Worm (Caenorhabditis elegans) whole organism, L4/young adult: Measurements from ENCODE around the gene C50A2.3.

Experiments used
- W03F9.2 ChIP-seq: fragments of 150-350 bp; optimal IDR thresholded peaks from 2 replicates; lab custom pipeline; 2014; ENCODE audit warnings: missing biosample characterization, missing genetic modification characterization
- dao-5 ChIP-seq: sonication (generic microtip); optimal IDR thresholded peaks from 2 replicates; lab custom pipeline; 2016; ENCODE audit warnings: missing genotype, missing genetic modification characterization, moderate library complexity, missing compliant biosample characterization
- him-1 ChIP-seq: sonication (generic microtip); optimal IDR thresholded peaks from 2 replicates; lab custom pipeline; 2016; ENCODE audit warnings: missing genotype, missing genetic modification reagents, missing genetic modification characterization, missing compliant biosample characterization

C50A2.3 gene

DNA sequence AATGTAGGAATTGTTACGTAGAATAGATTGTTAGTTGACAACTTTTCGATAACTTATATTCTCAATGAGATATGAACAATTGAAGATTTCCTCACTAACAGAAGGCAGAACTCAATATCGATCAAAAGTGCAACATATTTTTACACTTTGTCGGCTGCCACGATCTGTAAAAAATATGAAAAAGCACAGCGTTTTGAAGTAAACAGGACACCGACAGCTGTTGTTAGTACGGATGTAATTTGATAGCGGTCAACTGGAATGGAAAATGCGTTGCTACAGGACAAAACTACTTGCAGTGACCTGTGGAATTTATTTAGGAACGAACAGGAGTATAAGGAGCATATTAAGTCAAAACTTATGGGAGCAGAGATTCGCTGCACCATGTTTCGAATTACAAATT lies 51.8 kb downstream of the C50A2.3 start:
- no peak for TF ChIP-seq him-1 (tag; lab: Kevin White, UChicago)
- no peak for TF ChIP-seq W03F9.2 (tag; lab: Kevin White, UChicago)
- no peak for TF ChIP-seq dao-5 (tag; lab: Kevin White, UChicago)

DNA sequence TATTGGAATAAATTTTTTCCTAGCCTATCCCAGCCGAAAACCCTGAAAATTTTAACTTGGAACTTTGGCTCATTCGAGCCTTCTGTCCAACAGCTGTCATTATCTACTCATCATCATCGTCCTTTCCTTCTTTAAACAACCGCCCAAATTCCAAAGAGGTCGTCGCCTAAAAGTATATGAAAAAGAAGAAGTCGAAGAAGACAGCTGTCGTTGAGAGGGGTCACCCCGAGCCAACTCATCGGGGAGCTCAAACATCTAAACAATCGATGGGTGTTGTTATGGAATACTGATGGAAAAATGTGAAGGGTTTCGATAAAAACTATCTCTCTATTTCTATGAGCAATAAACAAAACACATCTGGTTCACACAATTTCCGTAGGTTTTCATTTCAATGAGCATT lies 52.7 kb downstream of the C50A2.3 start:
- TF ChIP-seq W03F9.2 (tag; lab: Kevin White, UChicago) (no peak), dao-5 (tag; lab: Kevin White, UChicago) (no peak), him-1 (tag; lab: Kevin White, UChicago) (no peak)

DNA sequence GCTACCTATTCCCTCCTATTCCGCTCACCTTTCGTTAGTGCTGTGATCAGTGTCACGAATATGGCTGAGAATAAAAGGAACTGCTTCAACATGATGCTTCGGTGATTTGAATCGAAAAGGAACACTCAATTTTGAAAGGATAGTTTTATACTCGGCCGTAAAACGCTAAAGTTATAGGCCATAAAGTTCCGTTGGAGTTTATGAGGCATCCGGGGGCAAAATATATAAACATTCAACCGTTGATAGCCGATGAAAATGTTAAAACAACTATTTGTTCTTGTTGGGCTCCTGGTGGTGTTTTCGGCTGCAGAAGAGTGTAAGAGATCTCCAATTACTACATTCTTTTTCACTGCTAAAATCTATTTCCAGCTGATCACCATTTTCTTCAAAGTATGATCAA lies 53.3 kb downstream of the C50A2.3 start, which contains the start of the genes C44B12.9 and C44B12.3:
C44B12.9 (minus strand) TSS at position 101 of the 400 bp plus-strand sequence.
C44B12.3 (plus strand) TSS at position 249 of the 400 bp plus-strand sequence.
- TF ChIP-seq W03F9.2 (tag; lab: Kevin White, UChicago) (no peak), him-1 (tag; lab: Kevin White, UChicago) (no peak), dao-5 (tag; lab: Kevin White, UChicago) (no peak)

DNA sequence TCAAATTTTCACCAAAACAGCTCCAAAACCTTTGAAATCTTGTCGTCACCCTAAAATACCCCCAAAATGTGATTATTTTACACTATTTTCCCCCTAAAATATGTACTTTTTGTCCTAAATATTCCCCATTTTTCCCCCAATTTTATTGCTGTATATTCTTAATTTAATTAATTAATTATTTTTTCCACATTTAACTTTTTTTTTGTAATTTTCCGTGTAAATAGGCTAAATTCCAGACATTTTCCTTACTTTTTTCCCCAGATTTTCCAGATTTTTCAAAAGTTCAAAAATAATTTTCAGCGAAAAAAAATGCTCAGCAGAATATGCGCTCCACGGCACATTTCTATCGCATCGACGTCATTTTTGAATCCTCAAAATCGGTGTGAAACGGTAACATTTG lies 60.7 kb downstream of the C50A2.3 start, which contains the start of gene cox-18:
cox-18 (plus strand) TSS at position 301 of the 400 bp plus-strand sequence.
- TF ChIP-seq W03F9.2 (tag; lab: Kevin White, UChicago) = no peak
- TF ChIP-seq him-1 (tag; lab: Kevin White, UChicago) = no peak
- TF ChIP-seq dao-5 (tag; lab: Kevin White, UChicago) = no peak

DNA sequence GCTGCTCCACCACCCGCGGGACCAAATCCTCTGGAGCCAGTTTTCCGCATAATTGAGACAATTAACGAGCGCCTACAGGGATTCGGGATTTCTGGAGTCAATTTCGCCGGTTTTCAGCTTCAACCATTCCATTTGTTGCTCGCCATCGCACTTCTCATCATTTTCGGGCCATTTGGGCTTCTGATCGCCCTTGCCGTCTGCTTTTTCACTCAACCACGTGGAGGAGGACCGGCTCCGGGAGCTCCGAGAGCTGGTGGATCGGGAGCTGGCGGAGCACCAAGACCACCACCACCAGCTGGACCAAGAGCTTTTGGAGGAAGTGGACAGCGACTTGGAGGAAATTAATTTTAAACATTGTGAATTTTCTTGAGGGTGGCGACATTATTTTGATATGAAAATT lies 61.7 kb downstream of the C50A2.3 start:
- TF ChIP-seq dao-5 (tag; lab: Kevin White, UChicago) (no peak), him-1 (tag; lab: Kevin White, UChicago) (no peak), W03F9.2 (tag; lab: Kevin White, UChicago) (no peak)
